Fruit fly (Drosophila melanogaster) whole organism, embryonic: ENCODE results near the gene Gr64b.
A peak's percentile ranks its signal among the peaks of the same experiment; 100 is the strongest.

Experiments
- B-H1 ChIP-seq: fragments of 200-800 bp; sonication (Bioruptor generic); IDR thresholded peaks from 3 replicates; pipeline ENCODE4 v1.3.6; 2022; ENCODE audit warnings: missing biosample characterization, missing genetic modification characterization
- CG10147 ChIP-seq: fragments of 200-800 bp; sonication (Bioruptor generic); optimal IDR thresholded peaks from 2 replicates; lab custom pipeline; 2019; ENCODE audit warnings: missing biosample characterization, mild to moderate bottlenecking, missing genetic modification characterization, moderate library complexity
- CG11456 ChIP-seq: fragments of 200-800 bp; sonication (Bioruptor generic); IDR thresholded peaks from 3 replicates; pipeline ENCODE4 v1.3.6; 2022; ENCODE audit warnings: missing biosample characterization, missing genetic modification characterization
- CG12155 ChIP-seq: fragments of 200-800 bp; sonication (Bioruptor generic); optimal IDR thresholded peaks from 3 replicates; lab custom pipeline; 2016; ENCODE audit warnings: missing biosample characterization, missing genetic modification characterization
- CG14667 ChIP-seq: fragments of 200-800 bp; sonication (Bioruptor generic); IDR thresholded peaks from 2 replicates; pipeline ENCODE4 v1.3.6; 2022; ENCODE audit warnings: missing biosample characterization, missing genetic modification characterization
- CG15073 ChIP-seq: fragments of 200-800 bp; sonication (Bioruptor generic); optimal IDR thresholded peaks from 2 replicates; lab custom pipeline; 2016; ENCODE audit warnings: missing biosample characterization, missing genetic modification characterization
- CG1529 ChIP-seq: fragments of 200-800 bp; sonication (Bioruptor generic); optimal IDR thresholded peaks from 3 replicates; lab custom pipeline; 2018; ENCODE audit warnings: missing biosample characterization, missing genetic modification characterization
- CG18764 ChIP-seq: fragments of 200-800 bp; sonication (Bioruptor generic); optimal IDR thresholded peaks from 3 replicates; lab custom pipeline; 2016; ENCODE audit warnings: missing biosample characterization, missing genetic modification characterization
- CG31441 ChIP-seq: fragments of 200-800 bp; sonication (Bioruptor generic); IDR thresholded peaks from 2 replicates; pipeline ENCODE4 v1.3.6; 2022; ENCODE audit warnings: missing biosample characterization, missing genetic modification characterization
- CG33557 ChIP-seq: fragments of 200-800 bp; sonication (Bioruptor generic); optimal IDR thresholded peaks from 2 replicates; lab custom pipeline; 2019; ENCODE audit warnings: missing biosample characterization, mild to moderate bottlenecking, missing genetic modification characterization, moderate library complexity
- CG34422 ChIP-seq: fragments of 200-800 bp; sonication (Bioruptor generic); IDR thresholded peaks from 3 replicates; pipeline ENCODE4 v1.3.6; 2022; ENCODE audit warnings: missing biosample characterization, missing genetic modification characterization
- CG4707 ChIP-seq: fragments of 200-800 bp; sonication (Bioruptor generic); optimal IDR thresholded peaks from 2 replicates; lab custom pipeline; 2018; ENCODE audit warnings: missing biosample characterization, mild to moderate bottlenecking, missing genetic modification characterization, moderate library complexity
- CG4820 ChIP-seq: fragments of 200-800 bp; sonication (Bioruptor generic); optimal IDR thresholded peaks from 3 replicates; lab custom pipeline; 2016; ENCODE audit warnings: missing biosample characterization, missing genetic modification characterization
- CG5953 ChIP-seq: fragments of 200-800 bp; sonication (Bioruptor generic); IDR thresholded peaks from 2 replicates; pipeline ENCODE4 v1.3.6; 2022; ENCODE audit warnings: missing biosample characterization, missing genetic modification characterization
- CG8388 ChIP-seq: fragments of 200-800 bp; sonication (Bioruptor generic); optimal IDR thresholded peaks from 2 replicates; lab custom pipeline; 2019; ENCODE audit warnings: missing biosample characterization, mild to moderate bottlenecking, missing genetic modification characterization, moderate library complexity
- CG9437 ChIP-seq: fragments of 200-800 bp; sonication (Bioruptor generic); optimal IDR thresholded peaks from 2 replicates; lab custom pipeline; 2018; ENCODE audit warnings: missing biosample characterization, mild to moderate bottlenecking, missing genetic modification characterization
- Doc3 ChIP-seq: fragments of 200-800 bp; sonication (Bioruptor generic); IDR thresholded peaks from 3 replicates; pipeline ENCODE4 v1.3.6; 2022; ENCODE audit warnings: missing biosample characterization, missing genetic modification characterization; ENCODE audit not compliant: partially characterized antibody
- E2f1 ChIP-seq: fragments of 200-800 bp; sonication (Bioruptor generic); IDR thresholded peaks from 2 replicates; pipeline ENCODE4 v1.3.6; 2022; ENCODE audit warnings: missing biosample characterization, missing genetic modification characterization
- Elba2 ChIP-seq: fragments of 200-800 bp; sonication (Bioruptor generic); optimal IDR thresholded peaks from 3 replicates; lab custom pipeline; 2016; ENCODE audit warnings: missing biosample characterization, missing genetic modification characterization
- H15 ChIP-seq: fragments of 200-800 bp; sonication (Bioruptor generic); IDR thresholded peaks from 3 replicates; pipeline ENCODE4 v1.3.6; 2022; ENCODE audit warnings: missing biosample characterization, missing genetic modification characterization
- Hmx ChIP-seq: fragments of 200-800 bp; sonication (Bioruptor generic); optimal IDR thresholded peaks from 2 replicates; lab custom pipeline; 2016; ENCODE audit warnings: missing biosample characterization, missing genetic modification characterization
- Jarid2 ChIP-seq: fragments of 200-800 bp; sonication (Bioruptor generic); optimal IDR thresholded peaks from 3 replicates; lab custom pipeline; 2017; ENCODE audit warnings: mild to moderate bottlenecking, missing biosample characterization, missing genetic modification reagents, missing genetic modification characterization
- Lim3 ChIP-seq: fragments of 200-800 bp; sonication (Bioruptor generic); IDR thresholded peaks from 2 replicates; pipeline ENCODE4 v1.3.6; 2022; ENCODE audit warnings: missing biosample characterization, missing genetic modification characterization
- MBD-R2 ChIP-seq: fragments of 200-800 bp; sonication (Bioruptor generic); IDR thresholded peaks from 2 replicates; pipeline ENCODE4 v1.3.6; 2022; ENCODE audit warnings: missing biosample characterization, missing genetic modification characterization
- MESR4 ChIP-seq: fragments of 200-800 bp; sonication (Bioruptor generic); optimal IDR thresholded peaks from 2 replicates; lab custom pipeline; 2018; ENCODE audit warnings: missing biosample characterization, mild to moderate bottlenecking, missing genetic modification characterization, moderate library complexity
- Max ChIP-seq: fragments of 200-800 bp; sonication (Bioruptor generic); optimal IDR thresholded peaks from 2 replicates; lab custom pipeline; 2016; ENCODE audit warnings: missing biosample characterization, mild to moderate bottlenecking, missing genetic modification characterization
- Sry-β ChIP-seq: fragments of 200-800 bp; sonication (Bioruptor generic); optimal IDR thresholded peaks from 2 replicates; lab custom pipeline; 2018; ENCODE audit warnings: missing biosample characterization, mild to moderate bottlenecking, missing genetic modification characterization, moderate library complexity
- Ssrp ChIP-seq: fragments of 200-800 bp; sonication (Bioruptor generic); optimal IDR thresholded peaks from 2 replicates; lab custom pipeline; 2018; ENCODE audit warnings: missing biosample characterization, mild to moderate bottlenecking, missing genetic modification characterization, moderate library complexity
- Tbp ChIP-seq: fragments of >200 bp; optimal IDR thresholded peaks from 2 replicates; lab custom pipeline; 2018; ENCODE audit warnings: missing biosample characterization, missing genetic modification characterization
- al ChIP-seq: fragments of 200-800 bp; sonication (Bioruptor generic); IDR thresholded peaks from 2 replicates; pipeline ENCODE4 v1.3.6; 2022; ENCODE audit warnings: missing biosample characterization, missing genetic modification characterization
- cas ChIP-seq: fragments of 200-800 bp; sonication (Bioruptor generic); IDR thresholded peaks from 2 replicates; pipeline ENCODE4 v1.3.6; 2022; ENCODE audit warnings: missing biosample characterization, missing genetic modification characterization
- chif ChIP-seq, 2 experiments: fragments of 200-800 bp; sonication (Bioruptor generic); optimal IDR thresholded peaks; 3 replicates each; lab custom pipeline; 2016; ENCODE audit warnings: missing biosample characterization in 2 of 2, missing genetic modification characterization in 2 of 2
- chm ChIP-seq: fragments of 200-800 bp; sonication (Bioruptor generic); IDR thresholded peaks from 2 replicates; pipeline ENCODE4 v1.3.6; 2022; ENCODE audit warnings: missing biosample characterization, missing genetic modification characterization
- dmrt99B ChIP-seq: fragments of 200-800 bp; sonication (Bioruptor generic); optimal IDR thresholded peaks from 2 replicates; lab custom pipeline; 2018; ENCODE audit warnings: missing biosample characterization, mild to moderate bottlenecking, missing genetic modification characterization, moderate library complexity
- dpn ChIP-seq, 2 experiments: fragments of 200-800 bp; sonication (Bioruptor generic); optimal IDR thresholded peaks; 3 replicates each; lab custom pipeline; 2016; ENCODE audit warnings: missing biosample characterization in 2 of 2, missing genetic modification characterization in 2 of 2
- fd96Cb ChIP-seq: fragments of 200-800 bp; sonication (Bioruptor generic); optimal IDR thresholded peaks from 2 replicates; lab custom pipeline; 2018; ENCODE audit warnings: missing biosample characterization, mild to moderate bottlenecking, missing genetic modification characterization, moderate library complexity
- ftz-f1 ChIP-seq: fragments of 200-800 bp; sonication (Bioruptor generic); optimal IDR thresholded peaks from 2 replicates; lab custom pipeline; 2016; ENCODE audit warnings: missing biosample characterization, missing genetic modification characterization
- grau ChIP-seq: fragments of 200-800 bp; optimal IDR thresholded peaks from 3 replicates; lab custom pipeline; 2019; ENCODE audit warnings: missing biosample characterization, mild to moderate bottlenecking, missing genetic modification characterization, moderate library complexity
- gro ChIP-seq: fragments of 200-800 bp; sonication (Bioruptor generic); optimal IDR thresholded peaks from 2 replicates; lab custom pipeline; 2016; ENCODE audit warnings: missing biosample characterization, missing genetic modification characterization
- hbn ChIP-seq: fragments of 200-800 bp; sonication (Bioruptor generic); IDR thresholded peaks from 2 replicates; pipeline ENCODE4 v1.3.6; 2022; ENCODE audit warnings: missing biosample characterization, missing genetic modification characterization; ENCODE audit not compliant: partially characterized antibody
- her ChIP-seq: fragments of 200-800 bp; sonication (Bioruptor generic); optimal IDR thresholded peaks from 2 replicates; lab custom pipeline; 2016; ENCODE audit warnings: missing biosample characterization, missing genetic modification characterization
- klu ChIP-seq: fragments of 200-800 bp; sonication (Bioruptor generic); IDR thresholded peaks from 2 replicates; pipeline ENCODE4 v1.3.6; 2022; ENCODE audit warnings: missing biosample characterization, missing genetic modification characterization
- luna ChIP-seq: fragments of 200-800 bp; sonication (Bioruptor generic); optimal IDR thresholded peaks from 2 replicates; lab custom pipeline; 2016; ENCODE audit warnings: missing biosample characterization, missing genetic modification characterization
- pho ChIP-seq: fragments of 200-800 bp; sonication (Bioruptor generic); optimal IDR thresholded peaks from 2 replicates; lab custom pipeline; 2016; ENCODE audit warnings: missing biosample characterization, missing genetic modification characterization
- psq ChIP-seq: fragments of 200-800 bp; sonication (Bioruptor generic); optimal IDR thresholded peaks from 2 replicates; lab custom pipeline; 2017; ENCODE audit warnings: missing biosample characterization, missing genetic modification characterization
- pum ChIP-seq: fragments of 200-800 bp; sonication (Bioruptor generic); optimal IDR thresholded peaks from 2 replicates; lab custom pipeline; 2016; ENCODE audit warnings: missing biosample characterization, missing genetic modification characterization
- run ChIP-seq: fragments of 200-800 bp; sonication (Bioruptor generic); optimal IDR thresholded peaks from 3 replicates; lab custom pipeline; 2018; ENCODE audit warnings: missing biosample characterization, mild to moderate bottlenecking, missing genetic modification characterization
- sna ChIP-seq: fragments of 200-800 bp; sonication (Bioruptor generic); IDR thresholded peaks from 2 replicates; pipeline ENCODE4 v1.3.6; 2022; ENCODE audit warnings: missing biosample characterization, missing genetic modification characterization; ENCODE audit not compliant: partially characterized antibody
- sr ChIP-seq: fragments of 200-800 bp; sonication (Bioruptor generic); IDR thresholded peaks from 3 replicates; pipeline ENCODE4 v1.3.6; 2022; ENCODE audit warnings: missing biosample characterization, missing genetic modification characterization
- toy ChIP-seq: fragments of 200-800 bp; sonication (Bioruptor generic); IDR thresholded peaks from 2 replicates; pipeline ENCODE4 v1.3.6; 2022; ENCODE audit warnings: missing biosample characterization, missing genetic modification characterization
- vvl ChIP-seq: fragments of 200-800 bp; sonication (Bioruptor generic); IDR thresholded peaks from 2 replicates; pipeline ENCODE4 v1.3.6; 2022; ENCODE audit warnings: missing biosample characterization, missing genetic modification characterization
- wor ChIP-seq: fragments of 200-800 bp; sonication (Bioruptor generic); IDR thresholded peaks from 2 replicates; pipeline ENCODE4 v1.3.6; 2022; ENCODE audit warnings: missing biosample characterization, missing genetic modification characterization

The Gr64b gene

dm6 chr3L:4016754-4017153, 11.7 kb upstream of the Gr64b start (continued):
- TF ChIP-seq fd96Cb (tag; lab: Kevin White, UChicago) (peak; percentile 76), her (GFP tag; lab: Kevin White, UChicago) (peak; percentile 12), CG9437 (no peak), al (GFP tag; lab: Robert Waterston, UW) (no peak), CG4707 (GFP tag; lab: Kevin White, UChicago) (peak; percentile 63), chm (GFP tag; lab: Robert Waterston, UW) (peak; percentile 91), psq (GFP tag; lab: Kevin White, UChicago) (no peak), CG4820 (GFP tag; lab: Kevin White, UChicago) (peak; percentile 66), Lim3 (GFP tag; lab: Robert Waterston, UW) (no peak), H15 (GFP tag; lab: Robert Waterston, UW) (peak; percentile 58; the same call in 1 of the 3 replicates), grau (peak; percentile 93), Doc3 (GFP tag; lab: Robert Waterston, UW) (no peak), toy (no peak), ftz-f1 (GFP tag; lab: Kevin White, UChicago) (no peak), CG5953 (GFP tag; lab: Robert Waterston, UW) (peak; percentile 55; the same call in 1 of the 2 replicates), gro (GFP tag; lab: Kevin White, UChicago) (no peak), CG12155 (GFP tag; lab: Kevin White, UChicago) (peak; percentile 34), pum (GFP tag; lab: Kevin White, UChicago) (peak; percentile 79), Sry-β (no peak), MESR4 (GFP tag; lab: Kevin White, UChicago) (no peak), B-H1 (GFP tag; lab: Robert Waterston, UW) (0 out of 3 replicates have a peak, but pooled peaks have one; percentile 11), CG14667 (peak; percentile 52; the same call in 1 of the 2 replicates), dmrt99B (tag; lab: Kevin White, UChicago) (peak; percentile 58), CG18764 (GFP tag; lab: Kevin White, UChicago) (peak; percentile 58), wor (GFP tag; lab: Robert Waterston, UW) (peak; percentile 58), MBD-R2 (GFP tag; lab: Robert Waterston, UW) (0 out of 2 replicates have a peak, but pooled peaks have one; percentile 18), E2f1 (GFP tag; lab: Robert Waterston, UW) (peak; percentile 37; the same call in 1 of the 2 replicates), klu (GFP tag; lab: Robert Waterston, UW) (peak; percentile 37; the same call in 1 of the 2 replicates), CG11456 (GFP tag; lab: Robert Waterston, UW) (peak; percentile 70; the same call in 2 of the 3 replicates), luna (GFP tag; lab: Kevin White, UChicago) (no peak), sr (GFP tag; lab: Robert Waterston, UW) (no peak; the same call in 2 of the 3 replicates), pho (GFP tag; lab: Kevin White, UChicago) (no peak), CG31441 (GFP tag; lab: Robert Waterston, UW) (peak; percentile 60), CG15073 (GFP tag; lab: Kevin White, UChicago) (no peak), dpn (GFP tag; optimal IDR thresholded peaks at IDR 0.05; lab: Kevin White, UChicago) (peak; percentile 60 to 71), CG8388 (GFP tag; lab: Kevin White, UChicago) (peak; percentile 54), CG34422 (peak; percentile 63; the same call in 2 of the 3 replicates), Tbp (GFP tag; lab: Kevin White, UChicago) (no peak), Ssrp (tag; lab: Kevin White, UChicago) (peak; percentile 73), chif (GFP tag; optimal IDR thresholded peaks at IDR 0.05; lab: Kevin White, UChicago) (peak; percentile 19 to 85), Max (GFP tag; lab: Kevin White, UChicago) (no peak), CG33557 (GFP tag; lab: Kevin White, UChicago) (peak; percentile 68), hbn (no peak), run (tag; lab: Kevin White, UChicago) (no peak), sna (GFP tag; lab: Robert Waterston, UW) (no peak), Hmx (no peak), Elba2 (GFP tag; lab: Kevin White, UChicago) (peak; percentile 42), CG10147 (no peak), Jarid2 (GFP tag; lab: Kevin White, UChicago) (no peak), CG1529 (GFP tag; lab: Kevin White, UChicago) (peak; percentile 57), cas (GFP tag; lab: Robert Waterston, UW) (no peak), vvl (GFP tag; lab: Robert Waterston, UW) (peak; percentile 81)
